Fruit fly (Drosophila melanogaster) whole organism, prepupa: ENCODE data around the gene PIG-K.

Experiments used
- Blimp-1 ChIP-seq: fragments of 200-800 bp; sonication (Bioruptor generic); optimal IDR thresholded peaks from 3 replicates; lab custom pipeline; 2017; ENCODE audit warnings: missing biosample characterization, missing genetic modification characterization, mild to moderate bottlenecking, moderate library complexity, missing genetic modification reagents
- CG10631 ChIP-seq: fragments of 200-800 bp; sonication (Bioruptor generic); optimal IDR thresholded peaks from 2 replicates; lab custom pipeline; 2016; ENCODE audit warnings: missing biosample characterization, missing genetic modification characterization
- CG10669 ChIP-seq: fragments of 200-800 bp; sonication (Bioruptor generic); optimal IDR thresholded peaks from 3 replicates; lab custom pipeline; 2018; ENCODE audit warnings: missing biosample characterization, mild to moderate bottlenecking, missing genetic modification characterization, moderate library complexity
- CG11762 ChIP-seq: fragments of 200-800 bp; sonication (Bioruptor generic); optimal IDR thresholded peaks from 3 replicates; lab custom pipeline; 2016; ENCODE audit warnings: missing biosample characterization, missing genetic modification characterization; ENCODE audit not compliant: insufficient read depth
- CG16779 ChIP-seq: fragments of 200-800 bp; sonication (Bioruptor generic); optimal IDR thresholded peaks from 3 replicates; lab custom pipeline; 2017; ENCODE audit warnings: missing biosample characterization, mild to moderate bottlenecking, missing genetic modification characterization
- CG3032 ChIP-seq: fragments of 200-800 bp; optimal IDR thresholded peaks from 2 replicates; lab custom pipeline; 2019; ENCODE audit warnings: missing biosample characterization, mild to moderate bottlenecking, missing genetic modification characterization, moderate library complexity
- CG31627 ChIP-seq: fragments of 200-800 bp; sonication (Bioruptor generic); optimal IDR thresholded peaks from 3 replicates; lab custom pipeline; 2016; ENCODE audit warnings: missing biosample characterization, missing genetic modification characterization
- CG32006 ChIP-seq: fragments of 200-800 bp; sonication (Bioruptor generic); optimal IDR thresholded peaks from 3 replicates; lab custom pipeline; 2017; ENCODE audit warnings: missing biosample characterization, mild to moderate bottlenecking, missing genetic modification characterization
- CG3919 ChIP-seq: fragments of 200-800 bp; sonication (Bioruptor generic); optimal IDR thresholded peaks from 3 replicates; lab custom pipeline; 2016; ENCODE audit warnings: missing biosample characterization, missing genetic modification characterization
- CG4318 ChIP-seq: fragments of 200-800 bp; sonication (Bioruptor generic); optimal IDR thresholded peaks from 3 replicates; lab custom pipeline; 2017; ENCODE audit warnings: missing biosample characterization, mild to moderate bottlenecking, missing genetic modification characterization
- CG6163 ChIP-seq: fragments of 200-800 bp; sonication (Bioruptor generic); IDR thresholded peaks from 3 replicates; pipeline ENCODE4 v1.3.6; 2022; ENCODE audit warnings: missing biosample characterization, missing genetic modification characterization
- CG6276 ChIP-seq: fragments of 200-800 bp; sonication (Bioruptor generic); optimal IDR thresholded peaks from 2 replicates; lab custom pipeline; 2017; ENCODE audit warnings: missing biosample characterization, mild to moderate bottlenecking, missing genetic modification characterization
- CG6792 ChIP-seq: fragments of 200-800 bp; sonication (Bioruptor generic); optimal IDR thresholded peaks from 3 replicates; lab custom pipeline; 2016; ENCODE audit warnings: missing biosample characterization, missing genetic modification characterization
- CG6808 ChIP-seq: fragments of 200-800 bp; sonication (Bioruptor generic); optimal IDR thresholded peaks from 3 replicates; lab custom pipeline; 2017; ENCODE audit warnings: missing biosample characterization, missing genetic modification characterization, mild to moderate bottlenecking, moderate library complexity, missing genetic modification reagents
- CG6854 ChIP-seq: fragments of 200-800 bp; sonication (Bioruptor generic); optimal IDR thresholded peaks from 2 replicates; lab custom pipeline; 2017; ENCODE audit warnings: missing biosample characterization, mild to moderate bottlenecking, missing genetic modification characterization
- CG8119 ChIP-seq: fragments of 200-800 bp; sonication (Bioruptor generic); IDR thresholded peaks from 3 replicates; pipeline ENCODE4 v1.3.6; 2022; ENCODE audit warnings: missing biosample characterization, missing genetic modification characterization
- CG8319 ChIP-seq: fragments of 200-800 bp; sonication (Bioruptor generic); optimal IDR thresholded peaks from 3 replicates; lab custom pipeline; 2016; ENCODE audit warnings: missing biosample characterization, missing genetic modification characterization
- CG9139 ChIP-seq: fragments of 200-800 bp; sonication (Bioruptor generic); optimal IDR thresholded peaks from 3 replicates; lab custom pipeline; 2017; ENCODE audit warnings: missing biosample characterization, mild to moderate bottlenecking, missing genetic modification characterization
- Eip75B ChIP-seq: fragments of 200-800 bp; sonication (Bioruptor generic); optimal IDR thresholded peaks from 3 replicates; lab custom pipeline; 2016; ENCODE audit warnings: missing biosample characterization, missing genetic modification characterization
- Eip78C ChIP-seq: fragments of 200-800 bp; sonication (Bioruptor generic); peaks from one replicate; lab custom pipeline; 2016; ENCODE audit warnings: missing biosample characterization, missing genetic modification characterization
- Ets21C ChIP-seq: fragments of 200-800 bp; sonication (Bioruptor generic); optimal IDR thresholded peaks from 3 replicates; lab custom pipeline; 2016; ENCODE audit warnings: missing biosample characterization, missing genetic modification characterization
- Ets96B ChIP-seq: fragments of 200-800 bp; optimal IDR thresholded peaks from 2 replicates; lab custom pipeline; 2019; ENCODE audit warnings: missing biosample characterization, mild to moderate bottlenecking, missing genetic modification characterization, moderate library complexity
- Gug ChIP-seq: fragments of 200-800 bp; sonication (Bioruptor generic); IDR thresholded peaks from 2 replicates; pipeline ENCODE4 v1.3.6; 2022; ENCODE audit warnings: missing biosample characterization, missing genetic modification characterization
- Hr38 ChIP-seq: sonication (Bioruptor generic); optimal IDR thresholded peaks from 2 replicates; lab custom pipeline; 2016; ENCODE audit warnings: missing biosample characterization, missing genetic modification characterization
- Lpt ChIP-seq: fragments of 200-800 bp; sonication (Bioruptor generic); optimal IDR thresholded peaks from 3 replicates; lab custom pipeline; 2016; ENCODE audit warnings: missing biosample characterization, missing genetic modification characterization
- Met ChIP-seq: fragments of 200-800 bp; sonication (Bioruptor generic); optimal IDR thresholded peaks from 3 replicates; lab custom pipeline; 2016; ENCODE audit warnings: missing biosample characterization, missing genetic modification characterization
- OdsH ChIP-seq: fragments of 200-800 bp; sonication (Bioruptor generic); optimal IDR thresholded peaks from 3 replicates; lab custom pipeline; 2016; ENCODE audit warnings: missing biosample characterization, missing genetic modification characterization
- Sox102F ChIP-seq: fragments of 200-800 bp; sonication (Bioruptor generic); optimal IDR thresholded peaks from 2 replicates; lab custom pipeline; 2016; ENCODE audit warnings: missing biosample characterization, mild to moderate bottlenecking, missing genetic modification characterization
- Sox14 ChIP-seq: fragments of 200-800 bp; sonication (Bioruptor generic); optimal IDR thresholded peaks from 3 replicates; lab custom pipeline; 2016; ENCODE audit warnings: missing biosample characterization, missing genetic modification characterization
- Sox15 ChIP-seq: fragments of 200-800 bp; sonication (Bioruptor generic); optimal IDR thresholded peaks from 3 replicates; lab custom pipeline; 2016; ENCODE audit warnings: missing biosample characterization, missing genetic modification characterization
- achi ChIP-seq: fragments of 200-800 bp; sonication (Bioruptor generic); optimal IDR thresholded peaks from 3 replicates; lab custom pipeline; 2016; ENCODE audit warnings: missing biosample characterization, missing genetic modification characterization
- cyc ChIP-seq: fragments of 200-800 bp; sonication (Bioruptor generic); optimal IDR thresholded peaks from 3 replicates; lab custom pipeline; 2016; ENCODE audit warnings: missing biosample characterization, missing genetic modification characterization
- dac ChIP-seq: fragments of 200-800 bp; sonication (Bioruptor generic); optimal IDR thresholded peaks from 2 replicates; lab custom pipeline; 2017; ENCODE audit warnings: missing biosample characterization, mild to moderate bottlenecking, missing genetic modification characterization
- dsx ChIP-seq: fragments of 200-800 bp; optimal IDR thresholded peaks from 3 replicates; lab custom pipeline; 2019; ENCODE audit warnings: missing biosample characterization, mild to moderate bottlenecking, missing genetic modification characterization, moderate library complexity; ENCODE audit not compliant: poor library complexity, severe bottlenecking
- eg ChIP-seq: fragments of 200-800 bp; sonication (Bioruptor generic); IDR thresholded peaks from 3 replicates; pipeline ENCODE4 v1.3.6; 2022; ENCODE audit warnings: missing biosample characterization, missing genetic modification characterization
- esn ChIP-seq: fragments of 200-800 bp; sonication (Bioruptor generic); optimal IDR thresholded peaks from 2 replicates; lab custom pipeline; 2016; ENCODE audit warnings: missing biosample characterization, mild to moderate bottlenecking, missing genetic modification characterization, moderate library complexity
- fd85E ChIP-seq: fragments of 200-800 bp; sonication (Bioruptor generic); optimal IDR thresholded peaks from 3 replicates; lab custom pipeline; 2016; ENCODE audit warnings: missing biosample characterization, missing genetic modification characterization
- fkh ChIP-seq: fragments of 200-800 bp; sonication (Bioruptor generic); optimal IDR thresholded peaks from 3 replicates; lab custom pipeline; 2017; ENCODE audit warnings: missing biosample characterization, mild to moderate bottlenecking, missing genetic modification characterization, moderate library complexity
- salr ChIP-seq, 2 experiments: fragments of 200-800 bp; sonication (Bioruptor generic); optimal IDR thresholded peaks; 3 replicates each; lab custom pipeline; 2016 to 2018; ENCODE audit warnings: missing biosample characterization in 2 of 2, missing genetic modification characterization in 2 of 2, mild to moderate bottlenecking in 1 of 2
- svp ChIP-seq: fragments of 200-800 bp; sonication (Bioruptor generic); peaks from one replicate; lab custom pipeline; 2016; ENCODE audit warnings: missing biosample characterization, missing genetic modification characterization
- topi ChIP-seq: fragments of 200-800 bp; sonication (Bioruptor generic); optimal IDR thresholded peaks from 3 replicates; lab custom pipeline; 2016; ENCODE audit warnings: missing biosample characterization, missing genetic modification characterization
- vri ChIP-seq: fragments of 200-800 bp; sonication (Bioruptor generic); optimal IDR thresholded peaks from 3 replicates; lab custom pipeline; 2016; ENCODE audit warnings: missing biosample characterization, mild to moderate bottlenecking, missing genetic modification characterization

PIG-K gene

dm6 chrX:2005840-2006239, 3.3 kb downstream of the PIG-K start (continued):
- TF ChIP-seq Ets96B (no peak), CG31627 (GFP tag; lab: Kevin White, UChicago) (peak; percentile 27), achi (GFP tag; lab: Kevin White, UChicago) (peak; percentile 19), CG6808 (GFP tag; lab: Kevin White, UChicago) (peak; percentile 12), salr (GFP tag; optimal IDR thresholded peaks at IDR 0.05; lab: Kevin White, UChicago) (peak in 1 of 2 experiments; percentile 39), CG6276 (GFP tag; lab: Kevin White, UChicago) (no peak), CG32006 (no peak), CG9139 (GFP tag; lab: Kevin White, UChicago) (no peak), Sox14 (GFP tag; lab: Kevin White, UChicago) (no peak), Sox102F (GFP tag; lab: Kevin White, UChicago) (peak; percentile 47), Eip78C (GFP tag; lab: Kevin White, UChicago) (peak; percentile 87), Lpt (peak; percentile 0), vri (GFP tag; lab: Kevin White, UChicago) (no peak), Sox15 (GFP tag; lab: Kevin White, UChicago) (no peak), cyc (GFP tag; lab: Kevin White, UChicago) (peak; percentile 36), Met (GFP tag; lab: Kevin White, UChicago) (peak; percentile 51), CG6792 (GFP tag; lab: Kevin White, UChicago) (peak; percentile 37), esn (GFP tag; lab: Kevin White, UChicago) (peak; percentile 65), svp (GFP tag; lab: Kevin White, UChicago) (no peak), CG10669 (GFP tag; lab: Kevin White, UChicago) (peak; percentile 52), CG8319 (GFP tag; lab: Kevin White, UChicago) (peak; percentile 20), dsx (no peak), CG11762 (GFP tag; lab: Kevin White, UChicago) (no peak), eg (GFP tag; lab: Robert Waterston, UW) (0 out of 3 replicates have a peak, but pooled peaks have one; percentile 23)

- TF ChIP-seq esn (GFP tag; lab: Kevin White, UChicago) = no peak
Observed at dm6 chrX:2004114-2004513, 5.0 kb downstream of the PIG-K start.

- TF ChIP-seq Sox14 (GFP tag; lab: Kevin White, UChicago) (no peak), CG3919 (GFP tag; lab: Kevin White, UChicago) (no peak), CG10631 (GFP tag; lab: Kevin White, UChicago) (no peak), Met (GFP tag; lab: Kevin White, UChicago) (no peak), CG4318 (GFP tag; lab: Kevin White, UChicago) (no peak), CG6163 (GFP tag; lab: Robert Waterston, UW) (no peak), CG16779 (tag; lab: Kevin White, UChicago) (no peak), Ets96B (no peak)
- TF ChIP-seq, all 60 proteins: peak for 0
Observed at dm6 chrX:2001057-2001456, 8.1 kb downstream of the PIG-K start.

dm6 chrX:1995653-1996052, 13.5 kb downstream of the PIG-K start:
- peak; percentile 53 for TF ChIP-seq fkh (GFP tag; lab: Kevin White, UChicago)
- TF ChIP-seq dsx = no peak
- peak; percentile 10 for TF ChIP-seq Eip78C (GFP tag; lab: Kevin White, UChicago)
- no peak for TF ChIP-seq CG3032 (tag; lab: Kevin White, UChicago)
- TF ChIP-seq CG8119 (GFP tag; lab: Robert Waterston, UW) = 0 out of 3 replicates have a peak, but pooled peaks have one; percentile 37
- TF ChIP-seq, all 60 proteins: peak for 3

dm6 chrX:1994184-1994583, 15.0 kb downstream of the PIG-K start:
- TF ChIP-seq OdsH (GFP tag; lab: Kevin White, UChicago) = no peak
- TF ChIP-seq dac (GFP tag; lab: Kevin White, UChicago) = no peak
- TF ChIP-seq Lpt = no peak
- TF ChIP-seq CG3919 (GFP tag; lab: Kevin White, UChicago) = no peak
- no peak for TF ChIP-seq topi (GFP tag; lab: Kevin White, UChicago)
- no peak for TF ChIP-seq Hr38 (GFP tag; lab: Kevin White, UChicago)
- TF ChIP-seq svp (GFP tag; lab: Kevin White, UChicago) = no peak
- TF ChIP-seq CG6854 (GFP tag; lab: Kevin White, UChicago) = no peak
- no peak for TF ChIP-seq Eip75B (GFP tag; lab: Kevin White, UChicago)
- no peak for TF ChIP-seq CG16779 (tag; lab: Kevin White, UChicago)
- no peak for TF ChIP-seq Gug
- TF ChIP-seq CG31627 (GFP tag; lab: Kevin White, UChicago) = no peak
- no peak for TF ChIP-seq Ets21C (GFP tag; lab: Kevin White, UChicago)
- no peak for TF ChIP-seq fd85E (GFP tag; lab: Kevin White, UChicago)
- TF ChIP-seq CG8119 (GFP tag; lab: Robert Waterston, UW) = no peak
- no peak for TF ChIP-seq Blimp-1 (GFP tag; lab: Kevin White, UChicago)
- TF ChIP-seq CG6163 (GFP tag; lab: Robert Waterston, UW) = no peak
- TF ChIP-seq, all 60 proteins: peak for 0
